Worm (Caenorhabditis elegans): ENCODE data around the gene B0238.12.

- TF ChIP-seq unc-39 (tag; optimal IDR thresholded peaks at IDR 0.05) (no peak), snpc-4 (tag; optimal IDR thresholded peaks at IDR 0.05) (no peak), aha-1 (tag) (no peak), egl-27 (tag; optimal IDR thresholded peaks at IDR 0.05) (no peak)
These were observed 26.2 kb upstream of the B0238.12 start, which contains the start of gene C52A10.3 for ce11 chrV:5239404-5239803.
